Worm (Caenorhabditis elegans) whole organism, mixed stage, embryonic: Measurements from ENCODE around the gene srx-101.

Experiments used
- bed-3 ChIP-seq: fragments of 200-800 bp; sonication (Bioruptor generic); optimal IDR thresholded peaks from 3 replicates; lab custom pipeline; 2018; ENCODE audit warnings: mild to moderate bottlenecking, missing genetic modification characterization, moderate library complexity, missing compliant biosample characterization
- ceh-39 ChIP-seq: fragments of 150-350 bp; optimal IDR thresholded peaks from 2 replicates; lab custom pipeline; 2014; ENCODE audit warnings: missing biosample characterization, missing genetic modification characterization
- ceh-43 ChIP-seq: fragments of 200-800 bp; sonication (Bioruptor generic); optimal IDR thresholded peaks from 2 replicates; lab custom pipeline; 2018; ENCODE audit warnings: mild to moderate bottlenecking, missing genetic modification characterization, moderate library complexity, missing compliant biosample characterization
- ceh-83 ChIP-seq: fragments of 200-800 bp; sonication (Bioruptor generic); optimal IDR thresholded peaks from 2 replicates; lab custom pipeline; 2018; ENCODE audit warnings: mild to moderate bottlenecking, missing genetic modification characterization, missing compliant biosample characterization
- ces-1 ChIP-seq: fragments of 150-350 bp; optimal IDR thresholded peaks from 2 replicates; lab custom pipeline; 2014; ENCODE audit warnings: missing biosample characterization, missing genetic modification reagents, missing genetic modification characterization
- cnd-1 ChIP-seq: fragments of 200-800 bp; sonication (Bioruptor generic); optimal IDR thresholded peaks from 2 replicates; lab custom pipeline; 2018; ENCODE audit warnings: mild to moderate bottlenecking, missing genetic modification characterization, missing compliant biosample characterization
- drap-1 ChIP-seq: fragments of 200-800 bp; sonication (Bioruptor generic); optimal IDR thresholded peaks from 3 replicates; lab custom pipeline; 2018; ENCODE audit warnings: mild to moderate bottlenecking, missing genetic modification characterization, missing compliant biosample characterization
- elt-1 ChIP-seq: sonication (generic microtip); optimal IDR thresholded peaks from 2 replicates; lab custom pipeline; 2017; ENCODE audit warnings: missing genetic modification characterization, mild to moderate bottlenecking, missing compliant biosample characterization, antibody characterized with exemption, moderate library complexity, borderline replicate concordance; ENCODE audit not compliant: insufficient read depth
- ham-2 ChIP-seq: fragments of 200-800 bp; sonication (Bioruptor generic); optimal IDR thresholded peaks from 2 replicates; lab custom pipeline; 2018; ENCODE audit warnings: mild to moderate bottlenecking, missing genetic modification characterization, missing compliant biosample characterization
- hlh-1 ChIP-seq: fragments of 150-350 bp; optimal IDR thresholded peaks from 2 replicates; lab custom pipeline; 2014; ENCODE audit warnings: missing biosample characterization, missing genetic modification reagents, missing genetic modification characterization
- lin-13 ChIP-seq: fragments of 150-350 bp; optimal IDR thresholded peaks from 2 replicates; lab custom pipeline; 2014; ENCODE audit warnings: missing biosample characterization, missing genetic modification characterization
- lin-32 ChIP-seq: fragments of 200-800 bp; sonication (Bioruptor generic); optimal IDR thresholded peaks from 2 replicates; lab custom pipeline; 2018; ENCODE audit warnings: mild to moderate bottlenecking, missing genetic modification characterization, missing compliant biosample characterization
- lsy-2 ChIP-seq: fragments of 150-350 bp; optimal IDR thresholded peaks from 2 replicates; lab custom pipeline; 2014; ENCODE audit warnings: missing biosample characterization, missing genetic modification characterization
- mep-1 ChIP-seq: fragments of 150-350 bp; optimal IDR thresholded peaks from 2 replicates; lab custom pipeline; 2017; ENCODE audit warnings: missing biosample characterization, missing genetic modification reagents, missing genetic modification characterization, inconsistent platforms
- mls-2 ChIP-seq: sonication (generic microtip); optimal IDR thresholded peaks from 2 replicates; lab custom pipeline; 2016; ENCODE audit warnings: mild to moderate bottlenecking, missing genetic modification characterization, moderate library complexity, missing compliant biosample characterization
- nhr-12 ChIP-seq: fragments of 150-350 bp; optimal IDR thresholded peaks from 2 replicates; lab custom pipeline; 2014; ENCODE audit warnings: missing biosample characterization, missing genetic modification characterization
- nhr-2 ChIP-seq: fragments of 150-350 bp; optimal IDR thresholded peaks from 2 replicates; lab custom pipeline; 2014; ENCODE audit warnings: missing biosample characterization, missing genetic modification characterization
- nhr-237 ChIP-seq: fragments of 150-350 bp; optimal IDR thresholded peaks from 2 replicates; lab custom pipeline; 2014; ENCODE audit warnings: missing biosample characterization, missing genetic modification characterization
- nhr-28 ChIP-seq: fragments of 150-350 bp; optimal IDR thresholded peaks from 2 replicates; lab custom pipeline; 2014; ENCODE audit warnings: missing biosample characterization, missing genetic modification characterization
- nhr-76 ChIP-seq: sonication (generic microtip); optimal IDR thresholded peaks from 2 replicates; lab custom pipeline; 2017; ENCODE audit warnings: missing biosample characterization, missing genetic modification characterization
- pha-4 ChIP-seq: fragments of 150-350 bp; optimal IDR thresholded peaks from 2 replicates; lab custom pipeline; 2018; ENCODE audit warnings: missing biosample characterization, missing genetic modification reagents, missing genetic modification characterization
- sem-2 ChIP-seq: fragments of 200-800 bp; sonication (Bioruptor generic); optimal IDR thresholded peaks from 2 replicates; lab custom pipeline; 2018; ENCODE audit warnings: mild to moderate bottlenecking, missing genetic modification characterization, missing compliant biosample characterization
- sptf-1 ChIP-seq: sonication (generic microtip); optimal IDR thresholded peaks from 2 replicates; lab custom pipeline; 2017; ENCODE audit warnings: mild to moderate bottlenecking, missing genetic modification characterization, moderate library complexity, missing compliant biosample characterization
- tbx-8 ChIP-seq: fragments of 200-800 bp; sonication (Bioruptor generic); optimal IDR thresholded peaks from 2 replicates; lab custom pipeline; 2018; ENCODE audit warnings: mild to moderate bottlenecking, missing genetic modification characterization, moderate library complexity, missing compliant biosample characterization
- unc-39 ChIP-seq: fragments of 150-350 bp; optimal IDR thresholded peaks from 2 replicates; lab custom pipeline; 2014; ENCODE audit warnings: missing biosample characterization, missing genetic modification characterization
- unc-62 ChIP-seq: fragments of 150-350 bp; optimal IDR thresholded peaks from 2 replicates; lab custom pipeline; 2014; ENCODE audit warnings: missing biosample characterization, missing genetic modification reagents, missing genetic modification characterization
- zip-8 ChIP-seq: fragments of 150-350 bp; optimal IDR thresholded peaks from 2 replicates; lab custom pipeline; 2014; ENCODE audit warnings: missing biosample characterization, missing genetic modification characterization
- ztf-11 ChIP-seq: fragments of 150-350 bp; optimal IDR thresholded peaks from 2 replicates; lab custom pipeline; 2014; ENCODE audit warnings: missing biosample characterization, missing genetic modification characterization

Gene srx-101

ce11 chrII:3688333-3688732 is 2.2 kb downstream of the srx-101 start, which contains the start of gene ifas-1:
Gene ifas-1, minus strand, starts transcription at chrII:3688719.
- no peak for TF ChIP-seq lin-32 (GFP tag; lab: Kevin White, UChicago)
- TF ChIP-seq ceh-43 (GFP tag; lab: Kevin White, UChicago): no peak
- no peak for TF ChIP-seq nhr-2 (tag; lab: Kevin White, UChicago)
- no peak for TF ChIP-seq bed-3 (GFP tag; lab: Kevin White, UChicago)

- no peak for TF ChIP-seq lin-32 (GFP tag; lab: Kevin White, UChicago)
- TF ChIP-seq zip-8 (tag; lab: Kevin White, UChicago): peak; percentile 77
- TF ChIP-seq nhr-12: no peak
These were observed 6.0 kb downstream of the srx-101 start for ce11 chrII:3684487-3685067.

- no peak for TF ChIP-seq tbx-8
- TF ChIP-seq unc-62 (GFP tag; lab: Kevin White, UChicago): peak; percentile 66
- no peak for TF ChIP-seq lsy-2 (tag; lab: Kevin White, UChicago)
- TF ChIP-seq pha-4 (tag; lab: Kevin White, UChicago): peak; percentile 10
- TF ChIP-seq mep-1 (tag; lab: Kevin White, UChicago): peak; percentile 26
- no peak for TF ChIP-seq drap-1
- no peak for TF ChIP-seq ztf-11 (tag; lab: Kevin White, UChicago)
- no peak for TF ChIP-seq nhr-237 (tag; lab: Kevin White, UChicago)
- no peak for TF ChIP-seq ceh-39
- TF ChIP-seq lin-13 (tag; lab: Kevin White, UChicago): peak; percentile 22
- peak; percentile 82 for TF ChIP-seq hlh-1 (tag; lab: Kevin White, UChicago)
- TF ChIP-seq ces-1: no peak
- no peak for TF ChIP-seq nhr-76
- TF ChIP-seq nhr-28 (tag; lab: Kevin White, UChicago): no peak
- no peak for TF ChIP-seq ceh-43 (GFP tag; lab: Kevin White, UChicago)
These were observed 7.7 kb downstream of the srx-101 start, which contains the start of gene F19B10.1 for ce11 chrII:3682770-3683234. Gene F19B10.1, plus strand, starts transcription at chrII:3683184.

ce11 chrII:3681365-3682083 is 9.0 kb downstream of the srx-101 start, which contains the start of gene F19B10.10:
Gene F19B10.10, minus strand, starts transcription at chrII:3681415.
- TF ChIP-seq ham-2 (GFP tag; lab: Kevin White, UChicago): no peak
- TF ChIP-seq zip-8 (tag; lab: Kevin White, UChicago): peak; percentile 92
- no peak for TF ChIP-seq ztf-11 (tag; lab: Kevin White, UChicago)
- TF ChIP-seq sem-2 (GFP tag; lab: Kevin White, UChicago): no peak

ce11 chrII:3680366-3680765 is 10.2 kb downstream of the srx-101 start:
- TF ChIP-seq lin-13 (tag; lab: Kevin White, UChicago) (no peak), tbx-8 (no peak), ceh-83 (GFP tag; lab: Kevin White, UChicago) (no peak), unc-39 (tag; lab: Kevin White, UChicago) (no peak), elt-1 (tag; lab: Kevin White, UChicago) (no peak), mep-1 (tag; lab: Kevin White, UChicago) (no peak), lsy-2 (tag; lab: Kevin White, UChicago) (no peak), ceh-39 (no peak), sptf-1 (tag; lab: Kevin White, UChicago) (no peak), nhr-12 (no peak), mls-2 (tag; lab: Kevin White, UChicago) (no peak), nhr-76 (no peak), cnd-1 (tag; lab: Kevin White, UChicago) (no peak), ztf-11 (tag; lab: Kevin White, UChicago) (no peak), ceh-43 (GFP tag; lab: Kevin White, UChicago) (no peak)
- TF ChIP-seq, all 35 proteins: peak for 0
